Worm (Caenorhabditis elegans) whole organism, late embryonic: Measurements from ENCODE around the gene ZK1248.15.

ENCODE experiments used
- dve-1 ChIP-seq: sonication (generic microtip); optimal IDR thresholded peaks from 2 replicates; lab custom pipeline; 2017; ENCODE audit warnings: antibody characterized with exemption, mild to moderate bottlenecking, missing genetic modification characterization, missing compliant biosample characterization
- pha-4 ChIP-seq: fragments of 150-350 bp; optimal IDR thresholded peaks from 2 replicates; lab custom pipeline; 2018; ENCODE audit warnings: missing biosample characterization, missing genetic modification reagents, missing genetic modification characterization
- pros-1 ChIP-seq: fragments of 150-350 bp; optimal IDR thresholded peaks from 2 replicates; lab custom pipeline; 2014; ENCODE audit warnings: missing biosample characterization, missing genetic modification reagents, missing genetic modification characterization

DNA sequence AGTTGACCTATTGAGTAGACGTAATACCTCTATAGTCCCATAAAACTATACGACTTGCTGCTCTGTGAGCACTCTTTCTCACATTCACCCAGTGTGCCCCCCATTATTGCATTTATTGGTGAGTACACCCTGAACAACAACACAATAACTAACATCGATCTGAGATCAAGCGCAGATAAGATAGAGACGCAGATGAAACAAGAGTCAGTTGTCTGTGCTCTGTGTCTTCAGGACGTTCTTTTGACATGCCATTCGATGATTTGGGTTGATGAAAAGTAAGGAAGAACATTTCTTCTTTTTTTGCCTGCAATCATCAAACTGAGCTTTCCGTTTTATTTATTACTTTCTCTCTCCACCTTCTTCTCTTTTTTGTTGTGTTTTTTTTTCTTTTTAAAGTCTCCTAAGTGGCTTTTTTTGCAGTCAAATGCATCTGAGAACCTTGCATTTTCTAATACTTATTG, 48.0 kb downstream of the ZK1248.15 start, which contains the start of gene lect-2:
- TF ChIP-seq pha-4 (tag; lab: Kevin White, UChicago) (no peak), pros-1 (tag; lab: Kevin White, UChicago) (no peak), dve-1 (tag; lab: Kevin White, UChicago) (no peak)
